ENCODE assay signal across 3 worm cellular contexts in the genomic region with DNA sequence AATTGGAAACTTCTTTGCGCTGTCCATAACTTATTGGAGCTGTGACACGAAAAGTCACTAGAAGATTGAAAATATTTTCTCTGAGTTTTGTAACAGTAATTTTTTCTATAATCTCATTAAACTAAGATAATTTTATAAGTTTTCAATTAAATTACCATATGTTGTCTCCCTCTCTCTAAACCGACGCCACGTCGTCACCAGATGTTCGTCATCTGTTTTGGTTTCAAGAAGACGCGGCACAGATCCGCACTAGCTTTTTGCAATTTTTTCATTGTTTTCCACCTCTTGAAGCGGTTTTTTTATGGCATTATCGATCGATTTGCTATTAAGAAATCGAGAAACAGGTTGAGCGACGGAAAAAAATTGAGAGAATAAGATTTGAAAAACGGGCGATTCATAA.
TF ChIP-seq lines count a peak whose summit lies in the region.

No protein-coding gene starts in this region.

TF ChIP-seq in whole organism, L1 larva, 84 proteins besides CTCF, POLR2A, EP300 and RAD21:
- TF ChIP-seq lir-3 (tag; optimal IDR thresholded peaks at IDR 0.05; lab: Kevin White, UChicago; ENCODE audit: poor library complexity) (no peak), dsc-1 (tag; optimal IDR thresholded peaks at IDR 0.05; lab: Kevin White, UChicago) (peak; percentile 84), ces-1 (GFP tag; optimal IDR thresholded peaks at IDR 0.05; lab: Kevin White, UChicago) (no peak), fkh-4 (tag; optimal IDR thresholded peaks at IDR 0.05; lab: Kevin White, UChicago; ENCODE audit: borderline replicate concordance) (peak; percentile 73), nhr-19 (GFP tag; conservative IDR thresholded peaks at IDR 0.05; lab: Robert Waterston, UW) (no peak), vab-15 (tag; optimal IDR thresholded peaks at IDR 0.05; lab: Kevin White, UChicago) (no peak), C16A3.4 (tag; optimal IDR thresholded peaks at IDR 0.05; lab: Kevin White, UChicago) (no peak), ama-1 (optimal IDR thresholded peaks at IDR 0.05; lab: Kevin White, UChicago) (no peak), isw-1 (GFP tag; IDR thresholded peaks at IDR 0.05; lab: Robert Waterston, UW) (no peak)

TF ChIP-seq in whole organism, L4 larva, 104 proteins besides CTCF, POLR2A, EP300 and RAD21:
- TF ChIP-seq aha-1 (tag; lab: Kevin White, UChicago) (peak; percentile 56), egl-43 (GFP tag; IDR thresholded peaks at IDR 0.05; lab: Robert Waterston, UW) (no peak)
TF ChIP-seq in whole organism, L4 larva: peak in this region for 1.

TF ChIP-seq in whole organism, late embryonic, 69 proteins besides CTCF, POLR2A, EP300 and RAD21:
- TF ChIP-seq ceh-31 (tag; optimal IDR thresholded peaks at IDR 0.05; lab: Kevin White, UChicago) (no peak), hlh-8 (tag; optimal IDR thresholded peaks at IDR 0.05; lab: Kevin White, UChicago) (peak; percentile 85)
TF ChIP-seq in whole organism, late embryonic: peak in this region for 1.

Comparison
In these comparisons a context has a peak if more than half of its experiments do, and no peak if none do; other contexts are left out.
1. Of the 29 proteins assayed by ChIP-seq in both whole organism, L4 larva and whole organism, L1 larva: peak only in whole organism, L4 larva: aha-1; only in whole organism, L1 larva: none; in both: none; in neither: 28.